Fruit fly (Drosophila melanogaster) whole organism, prepupa: ENCODE data around the gene Smvt.

Experiments
- CG10631 ChIP-seq: fragments of 200-800 bp; sonication (Bioruptor generic); optimal IDR thresholded peaks from 2 replicates; lab custom pipeline; 2016; ENCODE audit warnings: missing biosample characterization, missing genetic modification characterization
- CG10669 ChIP-seq: fragments of 200-800 bp; sonication (Bioruptor generic); optimal IDR thresholded peaks from 3 replicates; lab custom pipeline; 2018; ENCODE audit warnings: missing biosample characterization, mild to moderate bottlenecking, missing genetic modification characterization, moderate library complexity
- CG11762 ChIP-seq: fragments of 200-800 bp; sonication (Bioruptor generic); optimal IDR thresholded peaks from 3 replicates; lab custom pipeline; 2016; ENCODE audit warnings: missing biosample characterization, missing genetic modification characterization; ENCODE audit not compliant: insufficient read depth
- CG15336 ChIP-seq: fragments of 200-800 bp; sonication (Bioruptor generic); IDR thresholded peaks from 2 replicates; pipeline ENCODE4 v1.3.6; 2022; ENCODE audit warnings: missing biosample characterization, missing genetic modification characterization
- CG1621 ChIP-seq: fragments of 200-800 bp; sonication (Bioruptor generic); optimal IDR thresholded peaks from 3 replicates; lab custom pipeline; 2018; ENCODE audit warnings: missing biosample characterization, mild to moderate bottlenecking, missing genetic modification characterization
- CG16779 ChIP-seq: fragments of 200-800 bp; sonication (Bioruptor generic); optimal IDR thresholded peaks from 3 replicates; lab custom pipeline; 2017; ENCODE audit warnings: missing biosample characterization, mild to moderate bottlenecking, missing genetic modification characterization
- CG32006 ChIP-seq: fragments of 200-800 bp; sonication (Bioruptor generic); optimal IDR thresholded peaks from 3 replicates; lab custom pipeline; 2017; ENCODE audit warnings: missing biosample characterization, mild to moderate bottlenecking, missing genetic modification characterization
- CG34406 ChIP-seq: fragments of 200-800 bp; sonication (Bioruptor generic); optimal IDR thresholded peaks from 3 replicates; lab custom pipeline; 2016; ENCODE audit warnings: missing biosample characterization, missing genetic modification characterization
- CG3919 ChIP-seq: fragments of 200-800 bp; sonication (Bioruptor generic); optimal IDR thresholded peaks from 3 replicates; lab custom pipeline; 2016; ENCODE audit warnings: missing biosample characterization, missing genetic modification characterization
- CG6163 ChIP-seq: fragments of 200-800 bp; sonication (Bioruptor generic); IDR thresholded peaks from 3 replicates; pipeline ENCODE4 v1.3.6; 2022; ENCODE audit warnings: missing biosample characterization, missing genetic modification characterization
- CG6276 ChIP-seq: fragments of 200-800 bp; sonication (Bioruptor generic); optimal IDR thresholded peaks from 2 replicates; lab custom pipeline; 2017; ENCODE audit warnings: missing biosample characterization, mild to moderate bottlenecking, missing genetic modification characterization
- CG6792 ChIP-seq: fragments of 200-800 bp; sonication (Bioruptor generic); optimal IDR thresholded peaks from 3 replicates; lab custom pipeline; 2016; ENCODE audit warnings: missing biosample characterization, missing genetic modification characterization
- CG6808 ChIP-seq: fragments of 200-800 bp; sonication (Bioruptor generic); optimal IDR thresholded peaks from 3 replicates; lab custom pipeline; 2017; ENCODE audit warnings: missing biosample characterization, missing genetic modification characterization, mild to moderate bottlenecking, moderate library complexity, missing genetic modification reagents
- CG6854 ChIP-seq: fragments of 200-800 bp; sonication (Bioruptor generic); optimal IDR thresholded peaks from 2 replicates; lab custom pipeline; 2017; ENCODE audit warnings: missing biosample characterization, mild to moderate bottlenecking, missing genetic modification characterization
- CG8119 ChIP-seq: fragments of 200-800 bp; sonication (Bioruptor generic); IDR thresholded peaks from 3 replicates; pipeline ENCODE4 v1.3.6; 2022; ENCODE audit warnings: missing biosample characterization, missing genetic modification characterization
- CG8319 ChIP-seq: fragments of 200-800 bp; sonication (Bioruptor generic); optimal IDR thresholded peaks from 3 replicates; lab custom pipeline; 2016; ENCODE audit warnings: missing biosample characterization, missing genetic modification characterization
- CG8632 ChIP-seq: fragments of 200-800 bp; sonication (Bioruptor generic); optimal IDR thresholded peaks from 3 replicates; lab custom pipeline; 2016; ENCODE audit warnings: missing biosample characterization, missing genetic modification characterization
- CG9139 ChIP-seq: fragments of 200-800 bp; sonication (Bioruptor generic); optimal IDR thresholded peaks from 3 replicates; lab custom pipeline; 2017; ENCODE audit warnings: missing biosample characterization, mild to moderate bottlenecking, missing genetic modification characterization
- Eip75B ChIP-seq: fragments of 200-800 bp; sonication (Bioruptor generic); optimal IDR thresholded peaks from 3 replicates; lab custom pipeline; 2016; ENCODE audit warnings: missing biosample characterization, missing genetic modification characterization
- Eip78C ChIP-seq: fragments of 200-800 bp; sonication (Bioruptor generic); peaks from one replicate; lab custom pipeline; 2016; ENCODE audit warnings: missing biosample characterization, missing genetic modification characterization
- Ets21C ChIP-seq: fragments of 200-800 bp; sonication (Bioruptor generic); optimal IDR thresholded peaks from 3 replicates; lab custom pipeline; 2016; ENCODE audit warnings: missing biosample characterization, missing genetic modification characterization
- Gug ChIP-seq: fragments of 200-800 bp; sonication (Bioruptor generic); IDR thresholded peaks from 2 replicates; pipeline ENCODE4 v1.3.6; 2022; ENCODE audit warnings: missing biosample characterization, missing genetic modification characterization
- Hr4 ChIP-seq: fragments of 200-800 bp; sonication (Bioruptor generic); optimal IDR thresholded peaks from 3 replicates; lab custom pipeline; 2016; ENCODE audit warnings: missing biosample characterization, missing genetic modification characterization
- OdsH ChIP-seq: fragments of 200-800 bp; sonication (Bioruptor generic); optimal IDR thresholded peaks from 3 replicates; lab custom pipeline; 2016; ENCODE audit warnings: missing biosample characterization, missing genetic modification characterization
- Smox ChIP-seq: fragments of 200-800 bp; sonication (Bioruptor generic); optimal IDR thresholded peaks from 3 replicates; lab custom pipeline; 2016; ENCODE audit warnings: missing biosample characterization, missing genetic modification characterization
- Sox102F ChIP-seq: fragments of 200-800 bp; sonication (Bioruptor generic); optimal IDR thresholded peaks from 2 replicates; lab custom pipeline; 2016; ENCODE audit warnings: missing biosample characterization, mild to moderate bottlenecking, missing genetic modification characterization
- Sox14 ChIP-seq: fragments of 200-800 bp; sonication (Bioruptor generic); optimal IDR thresholded peaks from 3 replicates; lab custom pipeline; 2016; ENCODE audit warnings: missing biosample characterization, missing genetic modification characterization
- Sox15 ChIP-seq: fragments of 200-800 bp; sonication (Bioruptor generic); optimal IDR thresholded peaks from 3 replicates; lab custom pipeline; 2016; ENCODE audit warnings: missing biosample characterization, missing genetic modification characterization
- achi ChIP-seq: fragments of 200-800 bp; sonication (Bioruptor generic); optimal IDR thresholded peaks from 3 replicates; lab custom pipeline; 2016; ENCODE audit warnings: missing biosample characterization, missing genetic modification characterization
- acj6 ChIP-seq: fragments of 200-800 bp; sonication (Bioruptor generic); optimal IDR thresholded peaks from 3 replicates; lab custom pipeline; 2016; ENCODE audit warnings: missing biosample characterization, missing genetic modification characterization
- cyc ChIP-seq: fragments of 200-800 bp; sonication (Bioruptor generic); optimal IDR thresholded peaks from 3 replicates; lab custom pipeline; 2016; ENCODE audit warnings: missing biosample characterization, missing genetic modification characterization
- eg ChIP-seq: fragments of 200-800 bp; sonication (Bioruptor generic); IDR thresholded peaks from 3 replicates; pipeline ENCODE4 v1.3.6; 2022; ENCODE audit warnings: missing biosample characterization, missing genetic modification characterization
- esn ChIP-seq: fragments of 200-800 bp; sonication (Bioruptor generic); optimal IDR thresholded peaks from 2 replicates; lab custom pipeline; 2016; ENCODE audit warnings: missing biosample characterization, mild to moderate bottlenecking, missing genetic modification characterization, moderate library complexity
- fd59A ChIP-seq: fragments of 200-800 bp; sonication (Bioruptor generic); optimal IDR thresholded peaks from 2 replicates; lab custom pipeline; 2017; ENCODE audit warnings: missing biosample characterization, mild to moderate bottlenecking, missing genetic modification characterization, missing genetic modification reagents
- fd85E ChIP-seq: fragments of 200-800 bp; sonication (Bioruptor generic); optimal IDR thresholded peaks from 3 replicates; lab custom pipeline; 2016; ENCODE audit warnings: missing biosample characterization, missing genetic modification characterization
- lz ChIP-seq: fragments of 200-800 bp; sonication (Bioruptor generic); optimal IDR thresholded peaks from 3 replicates; lab custom pipeline; 2016; ENCODE audit warnings: missing biosample characterization, missing genetic modification characterization
- net ChIP-seq: fragments of 200-800 bp; sonication (Bioruptor generic); optimal IDR thresholded peaks from 3 replicates; lab custom pipeline; 2016; ENCODE audit warnings: missing biosample characterization, missing genetic modification characterization
- pdm3 ChIP-seq: fragments of 200-800 bp; sonication (Bioruptor generic); optimal IDR thresholded peaks from 3 replicates; lab custom pipeline; 2016; ENCODE audit warnings: missing biosample characterization, missing genetic modification characterization
- spab ChIP-seq: fragments of 200-800 bp; sonication (Bioruptor generic); optimal IDR thresholded peaks from 2 replicates; lab custom pipeline; 2017; ENCODE audit warnings: missing biosample characterization, mild to moderate bottlenecking, missing genetic modification characterization, missing genetic modification reagents
- ss ChIP-seq, 2 experiments: fragments of 200-800 bp; sonication (Bioruptor generic); optimal IDR thresholded peaks; 2 replicates in 1 of 2; 3 replicates in 1 of 2; lab custom pipeline; 2017 to 2018; ENCODE audit warnings: mild to moderate bottlenecking in 2 of 2, missing biosample characterization in 2 of 2, missing genetic modification characterization in 2 of 2, moderate library complexity in 1 of 2
- svp ChIP-seq: fragments of 200-800 bp; sonication (Bioruptor generic); peaks from one replicate; lab custom pipeline; 2016; ENCODE audit warnings: missing biosample characterization, missing genetic modification characterization
- topi ChIP-seq: fragments of 200-800 bp; sonication (Bioruptor generic); optimal IDR thresholded peaks from 3 replicates; lab custom pipeline; 2016; ENCODE audit warnings: missing biosample characterization, missing genetic modification characterization
- vri ChIP-seq: fragments of 200-800 bp; sonication (Bioruptor generic); optimal IDR thresholded peaks from 3 replicates; lab custom pipeline; 2016; ENCODE audit warnings: missing biosample characterization, mild to moderate bottlenecking, missing genetic modification characterization

The Smvt gene

DNA sequence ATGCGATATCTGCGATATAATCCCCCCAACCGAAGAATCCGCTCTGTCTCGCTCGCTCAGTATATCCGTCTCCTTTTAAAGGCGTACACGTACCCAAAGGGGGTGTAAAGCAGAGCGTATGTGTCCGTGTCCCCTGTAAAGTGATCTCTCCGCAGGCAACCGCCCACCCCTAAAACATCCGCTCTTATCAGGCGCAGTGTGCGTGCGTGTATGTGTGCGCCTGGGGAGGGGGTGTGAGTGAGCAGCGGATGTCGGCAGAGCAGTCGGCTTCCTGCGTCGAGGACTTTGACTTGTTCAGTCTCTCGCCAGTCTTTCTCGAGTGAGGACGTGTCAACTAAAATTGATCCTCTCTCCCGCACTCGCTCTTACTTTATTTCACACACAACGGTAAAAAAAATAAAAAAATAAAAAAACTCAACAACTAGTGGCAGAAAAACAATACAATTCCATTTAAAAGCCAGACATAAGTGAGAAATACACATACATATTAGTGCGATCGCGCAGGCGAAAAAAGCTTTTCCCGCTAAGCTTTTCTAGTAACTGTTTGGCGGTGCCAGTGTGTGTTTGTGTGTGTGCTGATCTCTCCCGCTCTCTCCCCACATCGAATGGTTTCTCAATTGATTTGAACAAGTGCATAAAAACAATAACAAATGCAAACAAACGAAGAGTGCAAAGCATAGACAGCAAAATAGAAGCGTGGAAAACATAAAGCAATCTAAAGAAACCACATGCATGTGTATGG lies 35.7 kb downstream of the Smvt start (continued):
- TF ChIP-seq OdsH (GFP tag; lab: Kevin White, UChicago) (no peak), pdm3 (GFP tag; lab: Kevin White, UChicago) (no peak), Sox102F (no peak), CG9139 (GFP tag; lab: Kevin White, UChicago) (peak; percentile 87), Ets21C (GFP tag; lab: Kevin White, UChicago) (no peak), CG32006 (GFP tag; lab: Kevin White, UChicago) (no peak), esn (GFP tag; lab: Kevin White, UChicago) (peak; percentile 1), Eip75B (GFP tag; lab: Kevin White, UChicago) (peak; percentile 9), net (GFP tag; lab: Kevin White, UChicago) (no peak)

DNA sequence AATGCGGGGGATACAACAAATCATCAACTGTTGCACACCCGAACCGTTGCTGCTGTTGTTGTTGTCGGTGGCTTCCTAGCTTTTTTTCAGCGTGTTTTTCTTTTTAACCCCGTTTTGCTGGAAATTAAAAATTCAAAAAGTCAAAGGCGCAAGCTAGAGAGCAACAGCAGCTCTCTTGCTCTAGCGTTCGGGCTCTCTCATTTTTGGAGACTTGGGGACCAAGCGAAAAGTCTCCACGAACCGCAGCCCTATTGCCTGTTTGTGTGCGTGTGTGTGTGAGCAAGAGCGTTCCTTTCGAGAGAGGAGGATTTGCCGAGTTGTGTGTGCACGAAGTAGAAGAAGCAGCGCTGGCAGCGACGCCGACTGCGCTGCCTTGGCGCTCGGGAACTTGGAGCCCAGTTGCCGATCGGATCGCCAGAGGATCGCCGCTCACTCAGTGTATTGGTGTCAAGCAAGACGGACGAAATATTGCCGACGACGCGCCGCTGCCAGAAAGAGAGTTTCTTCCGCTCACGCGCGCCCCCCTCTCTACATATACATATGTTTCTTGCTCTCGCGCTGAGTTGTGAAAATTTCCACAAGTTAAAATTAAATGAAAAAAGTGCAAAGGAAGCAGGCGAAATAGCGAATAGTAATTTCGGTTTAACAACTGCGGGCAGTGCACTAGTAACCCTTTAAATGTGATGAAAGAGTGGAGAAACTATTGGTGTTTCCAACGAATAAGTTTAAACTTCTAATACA lies 36.6 kb downstream of the Smvt start:
- TF ChIP-seq lz = no peak
- peak; percentile 25 for TF ChIP-seq CG9139 (GFP tag; lab: Kevin White, UChicago)
- TF ChIP-seq CG32006 (GFP tag; lab: Kevin White, UChicago) = no peak
- TF ChIP-seq CG15336 (GFP tag; lab: Robert Waterston, UW) = peak; percentile 4; the same call in 1 of the 2 replicates
- TF ChIP-seq Smox (GFP tag; lab: Kevin White, UChicago) = no peak
- peak; percentile 57 for TF ChIP-seq net (GFP tag; lab: Kevin White, UChicago)
- TF ChIP-seq topi (GFP tag; lab: Kevin White, UChicago) = peak; percentile 6
- TF ChIP-seq CG6808 (GFP tag; lab: Kevin White, UChicago) = peak; percentile 40
- no peak for TF ChIP-seq cyc (GFP tag; lab: Kevin White, UChicago)
- TF ChIP-seq CG1621 (tag; lab: Kevin White, UChicago) = no peak
- peak; percentile 30 for TF ChIP-seq fd85E (GFP tag; lab: Kevin White, UChicago)
- peak; percentile 41; the same call in 1 of the 3 replicates for TF ChIP-seq eg (GFP tag; lab: Robert Waterston, UW)
- peak; percentile 64 for TF ChIP-seq CG6854 (GFP tag; lab: Kevin White, UChicago)
- peak; percentile 27 for TF ChIP-seq esn (GFP tag; lab: Kevin White, UChicago)
- no peak for TF ChIP-seq spab (GFP tag; lab: Kevin White, UChicago)
- no peak for TF ChIP-seq CG34406 (GFP tag; lab: Kevin White, UChicago)
- peak; percentile 85 for TF ChIP-seq svp (GFP tag; lab: Kevin White, UChicago)
- TF ChIP-seq Sox15 (GFP tag; lab: Kevin White, UChicago) = peak; percentile 21
- TF ChIP-seq CG3919 (GFP tag; lab: Kevin White, UChicago) = peak; percentile 42
- peak; percentile 48 for TF ChIP-seq CG16779 (tag; lab: Kevin White, UChicago)
- TF ChIP-seq achi (GFP tag; lab: Kevin White, UChicago) = no peak
- peak; percentile 8 for TF ChIP-seq CG10631 (GFP tag; lab: Kevin White, UChicago)
- peak; percentile 29 for TF ChIP-seq OdsH (GFP tag; lab: Kevin White, UChicago)
- TF ChIP-seq Sox102F = peak; percentile 35
- TF ChIP-seq vri (GFP tag; lab: Kevin White, UChicago) = peak; percentile 71
- peak; percentile 61; the same call in 2 of the 3 replicates for TF ChIP-seq CG6163
- TF ChIP-seq fd59A (GFP tag; lab: Kevin White, UChicago) = peak; percentile 22
- TF ChIP-seq CG6792 (GFP tag; lab: Kevin White, UChicago) = no peak
- TF ChIP-seq Eip75B (GFP tag; lab: Kevin White, UChicago) = peak; percentile 24
- peak; percentile 76 for TF ChIP-seq Eip78C
- peak; percentile 57; the same call in 2 of the 3 replicates for TF ChIP-seq CG8119 (GFP tag; lab: Robert Waterston, UW)
- peak; percentile 19 for TF ChIP-seq acj6 (GFP tag; lab: Kevin White, UChicago)

- no peak for TF ChIP-seq cyc (GFP tag; lab: Kevin White, UChicago)
- TF ChIP-seq Gug (GFP tag; lab: Robert Waterston, UW) = no peak
- TF ChIP-seq CG6276 (GFP tag; lab: Kevin White, UChicago) = peak; percentile 27
- TF ChIP-seq CG6854 (GFP tag; lab: Kevin White, UChicago) = no peak
- TF ChIP-seq CG8632 = no peak
- no peak for TF ChIP-seq CG8319 (GFP tag; lab: Kevin White, UChicago)
- TF ChIP-seq CG1621 (tag; lab: Kevin White, UChicago) = no peak
- TF ChIP-seq svp (GFP tag; lab: Kevin White, UChicago) = no peak
- TF ChIP-seq Eip78C = peak; percentile 83
- TF ChIP-seq fd85E (GFP tag; lab: Kevin White, UChicago) = no peak
- TF ChIP-seq CG11762 (GFP tag; lab: Kevin White, UChicago) = no peak
- no peak for TF ChIP-seq ss (GFP tag; optimal IDR thresholded peaks at IDR 0.05; lab: Kevin White, UChicago)
- TF ChIP-seq Hr4 = peak; percentile 57
- no peak for TF ChIP-seq CG10669
- no peak for TF ChIP-seq CG34406 (GFP tag; lab: Kevin White, UChicago)
- TF ChIP-seq acj6 (GFP tag; lab: Kevin White, UChicago) = no peak
- peak; percentile 34 for TF ChIP-seq Sox14 (GFP tag; lab: Kevin White, UChicago)
- 0 out of 3 replicates have a peak, but pooled peaks have one; percentile 15 for TF ChIP-seq CG8119 (GFP tag; lab: Robert Waterston, UW)
- TF ChIP-seq CG3919 (GFP tag; lab: Kevin White, UChicago) = no peak
Observed at dm6 chr3R:31724136-31724535, 37.2 kb downstream of the Smvt start.
